Fruit fly (Drosophila melanogaster): ENCODE results near the gene CG11345.

Gene CG11345

DNA sequence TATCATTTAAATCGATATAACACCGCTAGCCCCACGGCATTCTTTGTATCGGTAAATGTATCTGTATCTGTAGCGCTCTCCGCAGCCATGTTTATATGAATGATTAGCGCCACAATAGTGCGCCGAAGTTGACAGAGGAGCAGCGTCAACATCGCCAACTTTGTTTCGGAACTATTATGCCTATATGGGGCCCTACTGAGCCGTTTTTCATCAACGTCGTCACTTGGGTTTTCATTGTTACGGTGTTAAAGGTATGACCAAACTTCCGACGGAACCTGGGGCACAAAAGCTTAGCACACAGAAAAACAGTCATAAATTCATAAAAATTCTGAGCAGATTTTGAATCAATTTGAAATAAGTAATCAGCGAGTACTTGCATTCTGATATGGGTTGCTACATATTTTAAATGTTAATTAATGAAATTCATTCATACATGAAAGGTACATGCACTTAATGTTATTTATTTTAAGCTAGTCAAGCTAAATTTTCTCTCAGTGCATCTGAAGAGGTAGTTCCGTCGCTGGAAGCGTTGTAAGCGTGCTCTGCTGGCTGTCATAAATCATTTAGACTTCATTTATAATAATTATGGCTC lies 3.6 kb upstream of the CG11345 start, which contains the start of gene CG15023 (continued):
- TF ChIP-seq CG11560 (tag; IDR thresholded peaks at IDR 0.05) (no peak), Drgx (GFP tag; IDR thresholded peaks at IDR 0.05) (no peak), seq (GFP tag; IDR thresholded peaks at IDR 0.05) (no peak), CG6854 (GFP tag; optimal IDR thresholded peaks at IDR 0.05) (no peak), CG6813 (GFP tag; optimal IDR thresholded peaks at IDR 0.05) (no peak), nom (GFP tag; optimal IDR thresholded peaks at IDR 0.05) (no peak), CG2875 (GFP tag; optimal IDR thresholded peaks at IDR 0.05) (no peak), CG11723 (GFP tag; optimal IDR thresholded peaks at IDR 0.05) (no peak), ham (GFP tag; IDR thresholded peaks at IDR 0.05) (no peak), CG17361 (GFP tag; IDR thresholded peaks at IDR 0.05) (0 out of 3 replicates have a peak, but pooled peaks have one; percentile 30), CG42726 (GFP tag; IDR thresholded peaks at IDR 0.05; ENCODE audit: partially characterized antibody) (no peak), Max (GFP tag; optimal IDR thresholded peaks at IDR 0.05) (no peak), fd64A (GFP tag; optimal IDR thresholded peaks at IDR 0.05) (no peak), crol (GFP tag; IDR thresholded peaks at IDR 0.05) (no peak), grau (tag; optimal IDR thresholded peaks at IDR 0.05) (peak; percentile 47), Ets65A (GFP tag) (peak; percentile 12), CG11504 (tag; optimal IDR thresholded peaks at IDR 0.05) (peak; percentile 52), CG3163 (GFP tag; optimal IDR thresholded peaks at IDR 0.05) (no peak), D (optimal IDR thresholded peaks at IDR 0.05) (no peak), D (GFP tag; optimal IDR thresholded peaks at IDR 0.05) (no peak), CG16813 (GFP tag; IDR thresholded peaks at IDR 0.05; ENCODE audit: partially characterized antibody) (no peak), insv (GFP tag; optimal IDR thresholded peaks at IDR 0.05) (no peak), CG16863 (GFP tag; optimal IDR thresholded peaks at IDR 0.05) (no peak), CG8089 (GFP tag; optimal IDR thresholded peaks at IDR 0.05) (no peak), CG17359 (tag; optimal IDR thresholded peaks at IDR 0.05) (no peak), gcm (GFP tag; optimal IDR thresholded peaks at IDR 0.05) (no peak), gt (GFP tag; IDR thresholded peaks at IDR 0.05) (no peak), CG7839 (tag; optimal IDR thresholded peaks at IDR 0.05) (peak; percentile 39), Med (GFP tag) (peak; percentile 69), NfI (GFP tag; optimal IDR thresholded peaks at IDR 0.05) (peak; percentile 23), chn (GFP tag; optimal IDR thresholded peaks at IDR 0.05) (no peak), amos (GFP tag; IDR thresholded peaks at IDR 0.05; ENCODE audit: partially characterized antibody) (no peak), CG5180 (GFP tag; optimal IDR thresholded peaks at IDR 0.05) (no peak), CG31224 (GFP tag; IDR thresholded peaks at IDR 0.05) (no peak), B-H2 (GFP tag; optimal IDR thresholded peaks at IDR 0.05) (no peak), Fer2 (tag; optimal IDR thresholded peaks at IDR 0.05) (no peak), CG10321 (GFP tag; IDR thresholded peaks at IDR 0.05) (no peak), Dip2 (GFP tag; IDR thresholded peaks at IDR 0.05) (no peak), CG12071 (GFP tag; optimal IDR thresholded peaks at IDR 0.05) (no peak), tin (GFP tag; optimal IDR thresholded peaks at IDR 0.05) (no peak), Sox100B (GFP tag; optimal IDR thresholded peaks at IDR 0.05) (peak; percentile 0), croc (GFP tag; conservative IDR thresholded peaks at IDR 0.05) (no peak), Aef1 (GFP tag; IDR thresholded peaks at IDR 0.05) (peak; percentile 38; the same call in 2 of the 3 replicates), prd (optimal IDR thresholded peaks at IDR 0.05) (no peak), prd (GFP tag; IDR thresholded peaks at IDR 0.05) (0 out of 3 replicates have a peak, but pooled peaks have one; percentile 21), ind (GFP tag; optimal IDR thresholded peaks at IDR 0.05) (no peak), Fer1 (GFP tag; optimal IDR thresholded peaks at IDR 0.05) (peak; percentile 45), corto (GFP tag; optimal IDR thresholded peaks at IDR 0.05) (no peak), CG12391 (tag; optimal IDR thresholded peaks at IDR 0.05) (no peak), CG17612 (GFP tag; IDR thresholded peaks at IDR 0.05) (no peak), chif (GFP tag; optimal IDR thresholded peaks at IDR 0.05) (no peak)
